Worm (Caenorhabditis elegans) whole organism, L4/young adult: Measurements from ENCODE around the gene srw-109.

Experiments
- dao-5 ChIP-seq: sonication (generic microtip); optimal IDR thresholded peaks from 2 replicates; lab custom pipeline; 2016; ENCODE audit warnings: missing genotype, missing genetic modification characterization, moderate library complexity, missing compliant biosample characterization
- him-1 ChIP-seq: sonication (generic microtip); optimal IDR thresholded peaks from 2 replicates; lab custom pipeline; 2016; ENCODE audit warnings: missing genotype, missing genetic modification reagents, missing genetic modification characterization, missing compliant biosample characterization

DNA sequence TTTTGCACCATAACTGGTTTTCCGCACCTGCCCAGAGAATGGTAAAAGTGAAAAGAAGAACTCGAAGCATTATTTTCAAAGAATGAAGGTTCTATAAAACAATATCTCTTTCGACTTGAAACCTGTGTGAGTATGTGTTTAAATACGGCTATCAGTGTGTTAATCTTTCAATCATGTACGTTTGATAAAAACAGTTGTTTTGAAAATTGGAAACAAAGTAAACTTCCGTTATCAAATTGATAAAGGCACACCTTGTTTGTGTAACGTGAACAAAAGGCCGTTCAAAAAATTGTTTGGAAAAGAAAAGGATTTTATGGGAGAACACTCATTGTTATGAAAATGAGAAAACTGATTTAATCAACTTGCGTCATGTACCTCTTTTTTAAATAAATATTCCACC lies 17.6 kb upstream of the srw-109 start, which contains the start of gene F48G7.7:
- TF ChIP-seq him-1 (no peak), dao-5 (tag; lab: Kevin White, UChicago) (no peak)
